Worm (Caenorhabditis elegans) whole organism, late embryonic: ENCODE measurements around the gene C34E11.2.

Experiments used
- C08G9.2 ChIP-seq: sonication (generic microtip); optimal IDR thresholded peaks from 2 replicates; lab custom pipeline; 2016; ENCODE audit warnings: mild to moderate bottlenecking, missing genetic modification characterization, moderate library complexity, missing compliant biosample characterization
- C38D4.7 ChIP-seq: fragments of 200-800 bp; sonication (Bioruptor generic); optimal IDR thresholded peaks from 2 replicates; lab custom pipeline; 2018; ENCODE audit warnings: mild to moderate bottlenecking, missing genetic modification characterization, moderate library complexity, missing compliant biosample characterization
- F13H6.1 ChIP-seq: sonication (generic microtip); optimal IDR thresholded peaks from 2 replicates; lab custom pipeline; 2016; ENCODE audit warnings: missing genetic modification characterization, missing compliant biosample characterization
- K09A11.1 ChIP-seq: sonication (generic microtip); optimal IDR thresholded peaks from 2 replicates; lab custom pipeline; 2017; ENCODE audit warnings: antibody characterized with exemption, mild to moderate bottlenecking, missing genetic modification characterization, missing compliant biosample characterization; ENCODE audit not compliant: insufficient read depth
- Y22D7AL.16 ChIP-seq: sonication (generic microtip); optimal IDR thresholded peaks from 2 replicates; lab custom pipeline; 2016; ENCODE audit warnings: missing genetic modification characterization, missing compliant biosample characterization
- ama-1 ChIP-seq: fragments of 150-350 bp; optimal IDR thresholded peaks from 2 replicates; lab custom pipeline; 2014
- ceh-14 ChIP-seq: sonication (generic microtip); optimal IDR thresholded peaks from 2 replicates; lab custom pipeline; 2016; ENCODE audit warnings: missing genotype, missing genetic modification characterization, missing compliant biosample characterization
- ceh-18 ChIP-seq: sonication (generic microtip); optimal IDR thresholded peaks from 2 replicates; lab custom pipeline; 2016; ENCODE audit warnings: missing genetic modification characterization, missing compliant biosample characterization
- ceh-19 ChIP-seq: fragments of 200-800 bp; sonication (Bioruptor generic); optimal IDR thresholded peaks from 2 replicates; lab custom pipeline; 2018; ENCODE audit warnings: mild to moderate bottlenecking, missing genetic modification characterization, missing compliant biosample characterization
- ceh-2 ChIP-seq: sonication (generic microtip); optimal IDR thresholded peaks from 2 replicates; lab custom pipeline; 2016; ENCODE audit warnings: missing genotype, missing genetic modification characterization, missing compliant biosample characterization
- ceh-24 ChIP-seq: sonication (generic microtip); optimal IDR thresholded peaks from 2 replicates; lab custom pipeline; 2016; ENCODE audit warnings: mild to moderate bottlenecking, missing genetic modification characterization, missing compliant biosample characterization
- ceh-30 ChIP-seq: fragments of 150-350 bp; optimal IDR thresholded peaks from 2 replicates; lab custom pipeline; 2014; ENCODE audit warnings: missing biosample characterization, missing genetic modification characterization
- ceh-34 ChIP-seq: sonication (generic microtip); optimal IDR thresholded peaks from 2 replicates; lab custom pipeline; 2016; ENCODE audit warnings: mild to moderate bottlenecking, missing genetic modification characterization, missing compliant biosample characterization
- ceh-45 ChIP-seq: fragments of 200-800 bp; sonication (Bioruptor generic); IDR thresholded peaks from 2 replicates; pipeline ENCODE4 v1.3.6; 2022; ENCODE audit warnings: missing genetic modification reagents, missing genetic modification characterization, missing compliant biosample characterization
- che-1 ChIP-seq: sonication (generic microtip); optimal IDR thresholded peaks from 2 replicates; lab custom pipeline; 2016; ENCODE audit warnings: mild to moderate bottlenecking, missing genetic modification characterization, missing compliant biosample characterization
- dmd-4 ChIP-seq: sonication (generic microtip); optimal IDR thresholded peaks from 2 replicates; lab custom pipeline; 2016; ENCODE audit warnings: borderline replicate concordance, missing genetic modification characterization, missing compliant biosample characterization
- dve-1 ChIP-seq: sonication (generic microtip); optimal IDR thresholded peaks from 2 replicates; lab custom pipeline; 2017; ENCODE audit warnings: antibody characterized with exemption, mild to moderate bottlenecking, missing genetic modification characterization, missing compliant biosample characterization
- elt-2 ChIP-seq: sonication (generic microtip); optimal IDR thresholded peaks from 2 replicates; lab custom pipeline; 2016; ENCODE audit warnings: missing genetic modification reagents, missing genetic modification characterization, missing compliant biosample characterization
- elt-4 ChIP-seq: sonication (generic microtip); optimal IDR thresholded peaks from 2 replicates; lab custom pipeline; 2016; ENCODE audit warnings: missing genetic modification characterization, missing compliant biosample characterization
- ets-4 ChIP-seq: sonication (generic microtip); optimal IDR thresholded peaks from 2 replicates; lab custom pipeline; 2016; ENCODE audit warnings: missing genetic modification characterization, missing compliant biosample characterization
- fax-1 ChIP-seq: sonication (generic microtip); optimal IDR thresholded peaks from 2 replicates; lab custom pipeline; 2016; ENCODE audit warnings: missing genotype, missing genetic modification characterization, missing compliant biosample characterization
- fkh-6 ChIP-seq: sonication (generic microtip); optimal IDR thresholded peaks from 2 replicates; lab custom pipeline; 2016; ENCODE audit warnings: missing genetic modification characterization, missing compliant biosample characterization
- hlh-6 ChIP-seq: sonication (generic microtip); optimal IDR thresholded peaks from 2 replicates; lab custom pipeline; 2016; ENCODE audit warnings: missing genotype, missing genetic modification characterization, missing compliant biosample characterization
- madf-2 ChIP-seq: sonication (generic microtip); optimal IDR thresholded peaks from 2 replicates; lab custom pipeline; 2017; ENCODE audit warnings: missing genetic modification characterization, missing compliant biosample characterization
- nfya-1 ChIP-seq: sonication (generic microtip); optimal IDR thresholded peaks from 2 replicates; lab custom pipeline; 2017; ENCODE audit warnings: missing genetic modification characterization, mild to moderate bottlenecking, missing compliant biosample characterization, antibody characterized with exemption, moderate library complexity
- nhr-11 ChIP-seq: fragments of 150-350 bp; optimal IDR thresholded peaks from 2 replicates; lab custom pipeline; 2014; ENCODE audit warnings: missing biosample characterization, missing genetic modification characterization
- nhr-232 ChIP-seq: sonication (generic microtip); optimal IDR thresholded peaks from 2 replicates; lab custom pipeline; 2016; ENCODE audit warnings: missing genetic modification characterization, missing compliant biosample characterization
- pax-1 ChIP-seq: fragments of 150-350 bp; optimal IDR thresholded peaks from 2 replicates; lab custom pipeline; 2014; ENCODE audit warnings: missing biosample characterization, missing genetic modification characterization
- pqm-1 ChIP-seq: sonication (generic microtip); optimal IDR thresholded peaks from 2 replicates; lab custom pipeline; 2016; ENCODE audit warnings: missing genetic modification characterization, missing compliant biosample characterization
- rnt-1 ChIP-seq: sonication (generic microtip); optimal IDR thresholded peaks from 2 replicates; lab custom pipeline; 2016; ENCODE audit warnings: missing genetic modification characterization, missing compliant biosample characterization
- syd-9 ChIP-seq: sonication (generic microtip); optimal IDR thresholded peaks from 2 replicates; lab custom pipeline; 2016; ENCODE audit warnings: mild to moderate bottlenecking, missing genetic modification characterization, moderate library complexity, missing compliant biosample characterization
- tbx-2 ChIP-seq: sonication (generic microtip); optimal IDR thresholded peaks from 2 replicates; lab custom pipeline; 2016; ENCODE audit warnings: missing genetic modification characterization, missing compliant biosample characterization
- tbx-7 ChIP-seq: sonication (generic microtip); optimal IDR thresholded peaks from 2 replicates; lab custom pipeline; 2016; ENCODE audit warnings: missing genotype, missing genetic modification characterization, missing compliant biosample characterization
- ttx-3 ChIP-seq: sonication (generic microtip); optimal IDR thresholded peaks from 2 replicates; lab custom pipeline; 2016; ENCODE audit warnings: missing genetic modification reagents, missing genetic modification characterization, missing compliant biosample characterization
- unc-3 ChIP-seq, 2 experiments: fragments of 200-800 bp in 1 of 2; sonication (Bioruptor generic) in 1 of 2; sonication (generic microtip) in 1 of 2; conservative IDR thresholded peaks in 1 of 2; optimal IDR thresholded peaks in 1 of 2; 2 replicates each; pipeline versions ENCODE4 v1.3.6 to Lab custom; 2016 to 2022; ENCODE audit warnings: missing compliant biosample characterization in 2 of 2, missing genetic modification characterization in 2 of 2, missing genetic modification reagents in 1 of 2
- unc-42 ChIP-seq: sonication (generic microtip); optimal IDR thresholded peaks from 2 replicates; lab custom pipeline; 2016; ENCODE audit warnings: missing genotype, missing genetic modification characterization, missing compliant biosample characterization
- unc-55 ChIP-seq: sonication (generic microtip); optimal IDR thresholded peaks from 2 replicates; lab custom pipeline; 2017; ENCODE audit warnings: missing biosample characterization, missing genetic modification reagents, missing genetic modification characterization
- unc-86 ChIP-seq: sonication (generic microtip); optimal IDR thresholded peaks from 2 replicates; lab custom pipeline; 2016; ENCODE audit warnings: missing genetic modification characterization, missing compliant biosample characterization

C34E11.2 gene

DNA sequence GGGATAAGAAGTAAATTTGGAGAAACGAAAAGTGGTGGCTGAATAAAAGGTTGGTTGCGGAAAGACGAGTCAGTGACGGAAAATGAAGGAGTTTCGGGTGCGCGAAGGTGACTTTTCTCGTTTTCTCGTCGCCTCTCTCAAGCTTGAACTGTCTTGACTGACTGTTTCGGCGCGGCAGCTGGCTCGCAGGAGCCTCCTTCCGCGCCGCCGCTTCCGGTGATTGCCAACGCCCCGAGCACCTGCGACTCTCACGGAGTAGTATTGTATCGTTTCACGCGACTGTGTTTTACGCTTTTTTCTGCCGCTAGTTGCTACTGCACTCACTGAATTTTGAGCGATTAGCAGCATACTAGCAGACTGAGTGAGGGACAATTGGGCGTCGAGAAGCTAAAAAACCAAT lies at the start of gene C34E11.2:
Gene C34E11.2, minus strand, starts transcription at position 84 of the 400 bp plus-strand sequence.
- TF ChIP-seq ceh-34 (tag; lab: Kevin White, UChicago) (peak; percentile 7), F13H6.1 (tag; lab: Kevin White, UChicago) (no peak)

DNA sequence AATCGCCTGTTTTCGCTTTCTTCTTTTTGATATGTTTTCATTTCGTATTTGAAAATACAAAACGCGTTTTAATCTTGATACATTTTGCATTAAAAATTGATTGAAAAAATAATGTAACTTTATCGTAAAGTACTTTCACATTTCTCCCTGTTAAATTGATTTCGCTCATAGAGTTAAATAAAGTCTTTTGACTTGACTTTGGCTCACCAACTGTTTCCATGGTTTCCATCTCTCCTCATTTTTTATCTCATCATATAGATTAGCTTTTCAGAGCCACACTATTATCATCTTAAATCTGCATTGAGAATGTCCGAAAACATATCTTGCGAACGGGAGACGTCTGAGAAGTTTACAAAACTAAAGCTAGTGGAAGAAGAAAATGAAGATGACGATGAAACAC lies 48.8 kb upstream of the C34E11.2 start, which contains the start of gene F54F7.10:
Gene F54F7.10, plus strand, starts transcription at position 301 of the 400 bp plus-strand sequence.
- TF ChIP-seq fkh-6 (tag; lab: Kevin White, UChicago) = no peak
- TF ChIP-seq dmd-4 = no peak
- no peak for TF ChIP-seq pax-1 (tag; lab: Kevin White, UChicago)
- no peak for TF ChIP-seq Y22D7AL.16 (tag; lab: Kevin White, UChicago)
- TF ChIP-seq dve-1 (tag; lab: Kevin White, UChicago) = no peak
- TF ChIP-seq ceh-14 (tag; lab: Kevin White, UChicago) = no peak
- TF ChIP-seq nhr-11 (tag; lab: Kevin White, UChicago) = no peak

DNA sequence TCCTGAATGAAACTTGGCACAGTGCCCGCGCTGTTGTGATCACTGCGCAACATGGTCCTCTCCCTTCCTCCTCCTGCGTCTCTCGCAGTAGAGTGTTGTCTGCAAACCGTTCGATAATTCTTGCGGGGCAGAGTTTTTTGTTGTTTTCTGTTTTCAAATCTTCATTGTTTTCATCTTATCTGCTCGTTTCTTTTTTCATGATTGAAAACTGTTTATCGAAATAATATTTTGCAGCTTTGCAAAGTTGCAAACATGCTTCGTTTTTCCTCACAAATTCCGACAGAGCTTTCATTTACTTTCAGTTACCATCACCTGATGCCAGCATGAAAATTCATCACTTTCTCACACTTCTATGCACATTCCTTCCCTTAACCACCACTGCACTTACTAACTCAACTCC lies 42.6 kb upstream of the C34E11.2 start, which contains the start of gene mes-1:
Gene mes-1, plus strand, starts transcription at position 301 of the 400 bp plus-strand sequence.
- TF ChIP-seq ceh-30 (no peak), elt-4 (tag; lab: Kevin White, UChicago) (no peak), C08G9.2 (tag; lab: Kevin White, UChicago) (no peak), tbx-2 (no peak), K09A11.1 (tag; lab: Kevin White, UChicago) (no peak), ceh-24 (no peak), madf-2 (tag; lab: Kevin White, UChicago) (no peak), ceh-18 (tag; lab: Kevin White, UChicago) (no peak), fkh-6 (tag; lab: Kevin White, UChicago) (no peak)

DNA sequence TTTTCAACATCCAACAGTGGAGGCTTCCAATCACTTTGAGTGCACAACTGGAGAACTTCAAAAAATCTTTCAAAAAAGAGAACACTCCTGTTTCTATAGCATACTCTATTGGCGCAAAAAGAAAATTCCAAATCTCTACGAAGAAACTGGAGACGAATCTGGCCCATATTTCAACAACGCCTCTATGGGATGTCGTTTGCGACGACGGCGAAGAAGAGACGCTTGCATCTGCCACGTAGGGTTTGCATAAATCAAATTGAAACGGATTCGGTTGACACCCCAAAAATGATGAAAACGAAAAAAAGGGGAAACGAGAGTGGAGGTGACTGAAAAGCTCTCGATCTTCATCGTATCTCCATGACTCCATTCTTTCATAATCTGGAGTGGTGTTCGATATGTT lies 41.7 kb upstream of the C34E11.2 start:
- TF ChIP-seq C38D4.7 (GFP tag; lab: Kevin White, UChicago) (no peak), ttx-3 (tag; lab: Kevin White, UChicago) (no peak), tbx-7 (tag; lab: Kevin White, UChicago) (no peak), ceh-19 (GFP tag; lab: Kevin White, UChicago) (no peak), C08G9.2 (tag; lab: Kevin White, UChicago) (no peak), nhr-232 (tag; lab: Kevin White, UChicago) (no peak), rnt-1 (tag; lab: Kevin White, UChicago) (no peak), pqm-1 (tag; lab: Kevin White, UChicago) (no peak), ama-1 (lab: Kevin White, UChicago) (no peak), dve-1 (tag; lab: Kevin White, UChicago) (no peak), unc-3 (GFP tag; conservative IDR thresholded peaks at IDR 0.05; lab: Robert Waterston, UW) (no peak), unc-3 (tag; optimal IDR thresholded peaks at IDR 0.05; lab: Kevin White, UChicago) (no peak), nfya-1 (tag; lab: Kevin White, UChicago) (no peak), ceh-18 (tag; lab: Kevin White, UChicago) (no peak), che-1 (tag; lab: Kevin White, UChicago) (no peak), fax-1 (no peak)
- TF ChIP-seq, all 69 proteins: peak for 0

DNA sequence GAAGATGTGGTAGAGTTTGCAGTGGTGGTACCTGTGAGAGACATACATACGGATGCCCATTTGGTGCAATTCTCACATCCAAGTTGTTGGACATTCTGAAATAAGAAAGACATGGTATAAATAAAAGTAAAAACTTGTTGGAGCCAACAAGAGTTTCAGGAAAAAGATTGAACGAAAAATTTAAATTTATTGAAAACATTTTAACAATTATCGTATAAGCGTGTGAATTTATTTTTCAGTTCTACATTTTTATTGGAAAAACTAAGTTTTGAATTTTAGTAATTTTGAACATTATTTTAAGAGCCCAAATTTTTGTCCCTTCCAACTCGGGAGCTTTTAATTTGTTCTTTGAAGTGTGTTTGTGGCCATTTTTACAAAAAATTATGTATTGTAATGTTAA lies 40.4 kb upstream of the C34E11.2 start, which contains the start of gene F54F7.8:
Gene F54F7.8, minus strand, starts transcription at position 101 of the 400 bp plus-strand sequence.
- no peak for TF ChIP-seq K09A11.1 (tag; lab: Kevin White, UChicago)
- TF ChIP-seq ets-4 (tag; lab: Kevin White, UChicago) = no peak
- no peak for TF ChIP-seq elt-4 (tag; lab: Kevin White, UChicago)
- no peak for TF ChIP-seq elt-2 (tag; lab: Kevin White, UChicago)
- TF ChIP-seq ceh-45 (GFP tag; lab: Robert Waterston, UW) = no peak
- TF ChIP-seq hlh-6 (tag; lab: Kevin White, UChicago) = no peak
- no peak for TF ChIP-seq pax-1 (tag; lab: Kevin White, UChicago)
- TF ChIP-seq unc-55 (GFP tag; lab: Kevin White, UChicago) = no peak
- no peak for TF ChIP-seq Y22D7AL.16 (tag; lab: Kevin White, UChicago)
- no peak for TF ChIP-seq unc-3 (GFP tag; conservative IDR thresholded peaks at IDR 0.05; lab: Robert Waterston, UW)
- TF ChIP-seq unc-3 (tag; optimal IDR thresholded peaks at IDR 0.05; lab: Kevin White, UChicago) = no peak
- no peak for TF ChIP-seq ceh-2 (tag; lab: Kevin White, UChicago)
- no peak for TF ChIP-seq ceh-30
- no peak for TF ChIP-seq nfya-1 (tag; lab: Kevin White, UChicago)
- no peak for TF ChIP-seq syd-9 (tag; lab: Kevin White, UChicago)
- TF ChIP-seq unc-86 (tag; lab: Kevin White, UChicago) = no peak
- no peak for TF ChIP-seq unc-42 (tag; lab: Kevin White, UChicago)
